Fruit fly (Drosophila melanogaster) S2 (cell line): ENCODE measurements around the gene CG7304.

Experiments
- CG8478 ChIP-seq: fragments of >200 bp; optimal IDR thresholded peaks from 2 replicates; lab custom pipeline; 2018
- CTCF ChIP-seq, 2 experiments: fragments of >200 bp; optimal IDR thresholded peaks; 2 replicates each; lab custom pipeline; 2018

DNA sequence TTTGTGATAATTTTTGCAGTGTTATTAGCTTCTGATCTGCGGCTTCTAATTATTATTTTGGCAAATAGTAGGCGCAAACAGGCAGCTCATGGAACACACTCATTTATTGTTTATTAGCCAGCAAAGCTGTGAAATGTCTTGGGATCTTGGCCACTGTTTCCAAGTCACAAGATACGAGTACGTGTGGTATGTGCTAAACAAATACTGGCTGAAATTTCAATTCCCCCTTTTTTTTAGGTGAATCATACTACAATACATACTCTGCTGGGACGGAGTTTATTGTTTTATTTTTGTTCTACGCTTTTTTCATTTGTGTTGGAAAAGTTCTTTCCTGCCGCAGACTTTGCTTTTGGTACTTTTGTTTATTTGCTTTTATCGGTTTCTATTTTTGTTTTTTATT is 48.5 kb upstream of the CG7304 start:
- no peak for TF ChIP-seq CTCF (optimal IDR thresholded peaks at IDR 0.05; lab: Kevin White, UChicago)
- TF ChIP-seq CG8478: no peak
